Worm (Caenorhabditis elegans) whole organism, late embryonic: ENCODE measurements around the gene bmk-1.

ENCODE experiments used
- C08G9.2 ChIP-seq: sonication (generic microtip); optimal IDR thresholded peaks from 2 replicates; lab custom pipeline; 2016; ENCODE audit warnings: mild to moderate bottlenecking, missing genetic modification characterization, moderate library complexity, missing compliant biosample characterization
- K09A11.1 ChIP-seq: sonication (generic microtip); optimal IDR thresholded peaks from 2 replicates; lab custom pipeline; 2017; ENCODE audit warnings: antibody characterized with exemption, mild to moderate bottlenecking, missing genetic modification characterization, missing compliant biosample characterization; ENCODE audit not compliant: insufficient read depth
- T23F11.4 ChIP-seq: fragments of 200-800 bp; sonication (Bioruptor generic); optimal IDR thresholded peaks from 2 replicates; lab custom pipeline; 2018; ENCODE audit warnings: mild to moderate bottlenecking, missing genetic modification characterization, missing compliant biosample characterization
- ama-1 ChIP-seq: fragments of 150-350 bp; optimal IDR thresholded peaks from 2 replicates; lab custom pipeline; 2014
- ceh-14 ChIP-seq: sonication (generic microtip); optimal IDR thresholded peaks from 2 replicates; lab custom pipeline; 2016; ENCODE audit warnings: missing genotype, missing genetic modification characterization, missing compliant biosample characterization
- ceh-24 ChIP-seq: sonication (generic microtip); optimal IDR thresholded peaks from 2 replicates; lab custom pipeline; 2016; ENCODE audit warnings: mild to moderate bottlenecking, missing genetic modification characterization, missing compliant biosample characterization
- ceh-45 ChIP-seq: fragments of 200-800 bp; sonication (Bioruptor generic); IDR thresholded peaks from 2 replicates; pipeline ENCODE4 v1.3.6; 2022; ENCODE audit warnings: missing genetic modification reagents, missing genetic modification characterization, missing compliant biosample characterization
- che-1 ChIP-seq: sonication (generic microtip); optimal IDR thresholded peaks from 2 replicates; lab custom pipeline; 2016; ENCODE audit warnings: mild to moderate bottlenecking, missing genetic modification characterization, missing compliant biosample characterization
- dmd-4 ChIP-seq: sonication (generic microtip); optimal IDR thresholded peaks from 2 replicates; lab custom pipeline; 2016; ENCODE audit warnings: borderline replicate concordance, missing genetic modification characterization, missing compliant biosample characterization
- dve-1 ChIP-seq: sonication (generic microtip); optimal IDR thresholded peaks from 2 replicates; lab custom pipeline; 2017; ENCODE audit warnings: antibody characterized with exemption, mild to moderate bottlenecking, missing genetic modification characterization, missing compliant biosample characterization
- elt-2 ChIP-seq: sonication (generic microtip); optimal IDR thresholded peaks from 2 replicates; lab custom pipeline; 2016; ENCODE audit warnings: missing genetic modification reagents, missing genetic modification characterization, missing compliant biosample characterization
- fax-1 ChIP-seq: sonication (generic microtip); optimal IDR thresholded peaks from 2 replicates; lab custom pipeline; 2016; ENCODE audit warnings: missing genotype, missing genetic modification characterization, missing compliant biosample characterization
- fkh-6 ChIP-seq: sonication (generic microtip); optimal IDR thresholded peaks from 2 replicates; lab custom pipeline; 2016; ENCODE audit warnings: missing genetic modification characterization, missing compliant biosample characterization
- gmeb-2 ChIP-seq: sonication (generic microtip); optimal IDR thresholded peaks from 2 replicates; lab custom pipeline; 2016; ENCODE audit warnings: missing genetic modification characterization, inconsistent platforms, missing compliant biosample characterization
- hlh-15 ChIP-seq: sonication (generic microtip); optimal IDR thresholded peaks from 2 replicates; lab custom pipeline; 2016; ENCODE audit warnings: missing genetic modification characterization, missing compliant biosample characterization
- hlh-8 ChIP-seq: sonication (generic microtip); optimal IDR thresholded peaks from 2 replicates; lab custom pipeline; 2016; ENCODE audit warnings: missing genotype, missing genetic modification characterization, missing compliant biosample characterization
- lin-11 ChIP-seq: fragments of 200-800 bp; sonication (Bioruptor generic); optimal IDR thresholded peaks from 2 replicates; lab custom pipeline; 2018; ENCODE audit warnings: mild to moderate bottlenecking, missing genetic modification characterization, missing compliant biosample characterization
- mec-3 ChIP-seq: sonication (generic microtip); optimal IDR thresholded peaks from 2 replicates; lab custom pipeline; 2016; ENCODE audit warnings: borderline replicate concordance, missing genetic modification characterization, missing compliant biosample characterization
- nfya-1 ChIP-seq: sonication (generic microtip); optimal IDR thresholded peaks from 2 replicates; lab custom pipeline; 2017; ENCODE audit warnings: missing genetic modification characterization, mild to moderate bottlenecking, missing compliant biosample characterization, antibody characterized with exemption, moderate library complexity
- npax-4 ChIP-seq: sonication (generic microtip); optimal IDR thresholded peaks from 2 replicates; lab custom pipeline; 2016; ENCODE audit warnings: missing genetic modification characterization, missing compliant biosample characterization
- odd-2 ChIP-seq: sonication (generic microtip); optimal IDR thresholded peaks from 2 replicates; lab custom pipeline; 2017; ENCODE audit warnings: antibody characterized with exemption, mild to moderate bottlenecking, missing genetic modification characterization, missing compliant biosample characterization
- pag-3 ChIP-seq: sonication (generic microtip); optimal IDR thresholded peaks from 2 replicates; lab custom pipeline; 2016; ENCODE audit warnings: missing compliant biosample characterization, missing genetic modification characterization, borderline replicate concordance
- pat-9 ChIP-seq: fragments of 200-800 bp; sonication (Bioruptor generic); optimal IDR thresholded peaks from 2 replicates; lab custom pipeline; 2018; ENCODE audit warnings: mild to moderate bottlenecking, missing genetic modification characterization, moderate library complexity, missing compliant biosample characterization
- pha-2 ChIP-seq: sonication (generic microtip); optimal IDR thresholded peaks from 2 replicates; lab custom pipeline; 2017; ENCODE audit warnings: mild to moderate bottlenecking, missing genetic modification characterization, missing compliant biosample characterization
- pha-4 ChIP-seq: fragments of 150-350 bp; optimal IDR thresholded peaks from 2 replicates; lab custom pipeline; 2018; ENCODE audit warnings: missing biosample characterization, missing genetic modification reagents, missing genetic modification characterization
- pqm-1 ChIP-seq: sonication (generic microtip); optimal IDR thresholded peaks from 2 replicates; lab custom pipeline; 2016; ENCODE audit warnings: missing genetic modification characterization, missing compliant biosample characterization
- ref-2 ChIP-seq: sonication (generic microtip); optimal IDR thresholded peaks from 2 replicates; lab custom pipeline; 2016; ENCODE audit warnings: missing genetic modification characterization, missing compliant biosample characterization
- rnt-1 ChIP-seq: sonication (generic microtip); optimal IDR thresholded peaks from 2 replicates; lab custom pipeline; 2016; ENCODE audit warnings: missing genetic modification characterization, missing compliant biosample characterization
- sox-2 ChIP-seq: fragments of 200-800 bp; sonication (Bioruptor generic); IDR thresholded peaks from 2 replicates; pipeline ENCODE4 v1.3.6; 2022; ENCODE audit warnings: missing genetic modification reagents, missing genetic modification characterization, missing compliant biosample characterization
- sox-4 ChIP-seq: sonication (generic microtip); optimal IDR thresholded peaks from 2 replicates; lab custom pipeline; 2017; ENCODE audit warnings: mild to moderate bottlenecking, missing genetic modification characterization, inconsistent platforms, missing compliant biosample characterization
- syd-9 ChIP-seq: sonication (generic microtip); optimal IDR thresholded peaks from 2 replicates; lab custom pipeline; 2016; ENCODE audit warnings: mild to moderate bottlenecking, missing genetic modification characterization, moderate library complexity, missing compliant biosample characterization
- unc-42 ChIP-seq: sonication (generic microtip); optimal IDR thresholded peaks from 2 replicates; lab custom pipeline; 2016; ENCODE audit warnings: missing genotype, missing genetic modification characterization, missing compliant biosample characterization
- unc-55 ChIP-seq: sonication (generic microtip); optimal IDR thresholded peaks from 2 replicates; lab custom pipeline; 2017; ENCODE audit warnings: missing biosample characterization, missing genetic modification reagents, missing genetic modification characterization
- ztf-16 ChIP-seq: sonication (generic microtip); optimal IDR thresholded peaks from 2 replicates; lab custom pipeline; 2017; ENCODE audit warnings: missing genetic modification characterization, missing compliant biosample characterization

bmk-1 gene

ce11 chrV:14468931-14469330 lies 12.1 kb upstream of the bmk-1 start, which contains the start of gene clec-57:
Gene clec-57 (plus strand): TSS chrV:14469231.
- no peak for TF ChIP-seq syd-9 (tag; lab: Kevin White, UChicago)

- no peak for TF ChIP-seq fax-1 (tag; lab: Kevin White, UChicago)
- no peak for TF ChIP-seq unc-42 (tag; lab: Kevin White, UChicago)
- TF ChIP-seq pqm-1 (tag; lab: Kevin White, UChicago) = no peak
- TF ChIP-seq ztf-16 (tag; lab: Kevin White, UChicago) = no peak
- TF ChIP-seq pat-9 (tag; lab: Kevin White, UChicago) = no peak
Measured at ce11 chrV:14468196-14468874, 11.6 kb upstream of the bmk-1 start, which contains the start of gene srz-97. Gene srz-97 (minus strand): TSS chrV:14468246.

- no peak for TF ChIP-seq pat-9 (tag; lab: Kevin White, UChicago)
- no peak for TF ChIP-seq dmd-4 (tag; lab: Kevin White, UChicago)
- TF ChIP-seq ama-1 (lab: Kevin White, UChicago) = no peak
- no peak for TF ChIP-seq unc-55 (GFP tag; lab: Kevin White, UChicago)
- no peak for TF ChIP-seq ceh-45
- TF ChIP-seq K09A11.1 = no peak
- no peak for TF ChIP-seq C08G9.2 (tag; lab: Kevin White, UChicago)
- no peak for TF ChIP-seq nfya-1 (tag; lab: Kevin White, UChicago)
- TF ChIP-seq npax-4 (tag; lab: Kevin White, UChicago) = no peak
- no peak for TF ChIP-seq odd-2 (tag; lab: Kevin White, UChicago)
- TF ChIP-seq hlh-8 = no peak
- TF ChIP-seq pha-4 (tag; lab: Kevin White, UChicago) = no peak
Measured at ce11 chrV:14464368-14464767, 7.6 kb upstream of the bmk-1 start, which contains the start of gene F08H9.4. Gene F08H9.4 (minus strand): TSS chrV:14464428.

- TF ChIP-seq ref-2 (peak; percentile 17), elt-2 (tag; lab: Kevin White, UChicago) (peak; percentile 2)
Measured at ce11 chrV:14463087-14463486, 6.3 kb upstream of the bmk-1 start, which contains the start of gene F08H9.3. Gene F08H9.3 (minus strand): TSS chrV:14463338.

- TF ChIP-seq ref-2 = no peak
- no peak for TF ChIP-seq fkh-6 (tag; lab: Kevin White, UChicago)
- TF ChIP-seq che-1 = no peak
- no peak for TF ChIP-seq C08G9.2 (tag; lab: Kevin White, UChicago)
Measured at ce11 chrV:14462653-14463052, 5.9 kb upstream of the bmk-1 start.

ce11 chrV:14460615-14461102 lies 3.9 kb upstream of the bmk-1 start, which contains the start of gene F08H9.2:
Gene F08H9.2 (plus strand): TSS chrV:14460665.
- no peak for TF ChIP-seq rnt-1 (tag; lab: Kevin White, UChicago)
- no peak for TF ChIP-seq hlh-15 (tag; lab: Kevin White, UChicago)
- no peak for TF ChIP-seq pha-2
- no peak for TF ChIP-seq npax-4 (tag; lab: Kevin White, UChicago)
- TF ChIP-seq ceh-14 (tag; lab: Kevin White, UChicago) = no peak
- TF ChIP-seq ceh-24 = no peak
- no peak for TF ChIP-seq ref-2
- TF ChIP-seq C08G9.2 (tag; lab: Kevin White, UChicago) = no peak
- no peak for TF ChIP-seq sox-2
- TF ChIP-seq dve-1 (tag; lab: Kevin White, UChicago) = no peak
- no peak for TF ChIP-seq T23F11.4 (GFP tag; lab: Kevin White, UChicago)
- TF ChIP-seq ama-1 (lab: Kevin White, UChicago) = no peak
- TF ChIP-seq sox-4 (tag; lab: Kevin White, UChicago) = no peak
- no peak for TF ChIP-seq mec-3
- TF ChIP-seq pag-3 (tag; lab: Kevin White, UChicago) = no peak
- no peak for TF ChIP-seq che-1
- TF ChIP-seq pha-4 (tag; lab: Kevin White, UChicago) = no peak
- TF ChIP-seq lin-11 (tag; lab: Kevin White, UChicago) = no peak
- TF ChIP-seq gmeb-2 (tag; lab: Kevin White, UChicago) = no peak
- TF ChIP-seq, all 69 proteins: peak for 0
